Worm (Caenorhabditis elegans) whole organism, L4/young adult: ENCODE data around the gene arp-1.

Source experiments
- W03F9.2 ChIP-seq: fragments of 150-350 bp; optimal IDR thresholded peaks from 2 replicates; lab custom pipeline; 2014; ENCODE audit warnings: missing biosample characterization, missing genetic modification characterization
- dao-5 ChIP-seq: sonication (generic microtip); optimal IDR thresholded peaks from 2 replicates; lab custom pipeline; 2016; ENCODE audit warnings: missing genotype, missing genetic modification characterization, moderate library complexity, missing compliant biosample characterization
- him-1 ChIP-seq: sonication (generic microtip); optimal IDR thresholded peaks from 2 replicates; lab custom pipeline; 2016; ENCODE audit warnings: missing genotype, missing genetic modification reagents, missing genetic modification characterization, missing compliant biosample characterization

ce11 chrII:15134332-15134731 lies 14.2 kb downstream of the arp-1 start, which contains the start of gene Y53F4B.24:
- TF ChIP-seq him-1 (tag; lab: Kevin White, UChicago) (no peak), dao-5 (tag; lab: Kevin White, UChicago) (no peak), W03F9.2 (tag; lab: Kevin White, UChicago) (no peak)
